Worm (Caenorhabditis elegans): ENCODE data around the gene srw-68.

ce11 chrV:7403501-7403900 is 23.0 kb downstream of the srw-68 start:
- TF ChIP-seq nhr-23 (tag; optimal IDR thresholded peaks at IDR 0.05) (no peak), nhr-11 (tag; optimal IDR thresholded peaks at IDR 0.05) (no peak), zag-1 (tag; optimal IDR thresholded peaks at IDR 0.05) (no peak), tbx-2 (tag; optimal IDR thresholded peaks at IDR 0.05) (no peak), unc-62 (GFP tag; optimal IDR thresholded peaks at IDR 0.05) (no peak), snpc-4 (tag; optimal IDR thresholded peaks at IDR 0.05) (no peak), pqm-1 (tag; optimal IDR thresholded peaks at IDR 0.05) (no peak), nhr-28 (tag; optimal IDR thresholded peaks at IDR 0.05) (no peak), mdl-1 (tag; optimal IDR thresholded peaks at IDR 0.05) (no peak), R02D3.7 (tag; optimal IDR thresholded peaks at IDR 0.05) (no peak)
